Fruit fly (Drosophila melanogaster) whole organism, larva: ENCODE measurements around the gene CG14089.

ENCODE experiments used
- noc ChIP-seq: fragments of 200-800 bp; sonication (Bioruptor generic); optimal IDR thresholded peaks from 3 replicates; lab custom pipeline; 2019; ENCODE audit warnings: missing biosample characterization, mild to moderate bottlenecking, missing genetic modification characterization, moderate library complexity

CG14089 gene

DNA sequence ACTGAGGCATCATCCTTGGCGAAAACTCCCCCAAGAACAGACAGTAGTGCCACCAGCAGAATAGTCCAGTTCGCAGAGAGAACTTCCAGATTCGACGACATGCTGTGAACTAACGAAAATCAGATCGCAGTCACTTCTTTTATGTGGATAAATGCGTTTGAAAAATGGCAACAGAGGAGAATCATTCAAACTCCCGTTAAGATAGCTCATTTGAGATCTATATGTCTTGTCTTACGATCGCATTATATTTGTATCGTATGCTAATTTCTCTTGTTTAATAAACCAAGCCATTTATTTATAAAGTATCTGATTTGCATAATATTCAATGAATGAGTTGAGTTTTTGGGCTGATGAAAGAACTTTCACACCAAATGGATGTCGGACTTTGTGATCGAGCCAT lies at the start of gene CG14089:
Gene CG14089 (minus strand): TSS at position 101 of the 400 bp plus-strand sequence.
- no peak for TF ChIP-seq noc (tag; lab: Kevin White, UChicago)

DNA sequence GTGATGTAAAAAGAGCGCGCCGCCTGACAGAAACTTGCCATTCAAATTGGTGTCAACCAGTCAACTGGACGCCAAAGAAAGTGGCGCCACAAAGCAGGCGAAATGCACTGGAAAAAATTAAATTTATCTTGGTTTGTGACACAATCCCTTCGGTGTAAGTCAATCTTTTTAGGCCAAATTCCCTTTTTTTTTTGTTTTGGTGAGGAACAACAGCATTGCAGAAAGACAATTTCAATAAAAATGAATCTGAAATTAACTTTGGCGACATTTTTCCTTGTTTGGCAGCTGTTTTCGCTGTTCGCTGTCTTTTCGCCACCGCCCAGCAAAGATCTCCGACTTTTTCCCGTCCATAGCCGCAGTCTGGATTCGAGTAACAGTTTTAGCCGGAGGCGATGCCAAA lies 48.9 kb upstream of the CG14089 start:
- no peak for TF ChIP-seq noc (tag; lab: Kevin White, UChicago)

DNA sequence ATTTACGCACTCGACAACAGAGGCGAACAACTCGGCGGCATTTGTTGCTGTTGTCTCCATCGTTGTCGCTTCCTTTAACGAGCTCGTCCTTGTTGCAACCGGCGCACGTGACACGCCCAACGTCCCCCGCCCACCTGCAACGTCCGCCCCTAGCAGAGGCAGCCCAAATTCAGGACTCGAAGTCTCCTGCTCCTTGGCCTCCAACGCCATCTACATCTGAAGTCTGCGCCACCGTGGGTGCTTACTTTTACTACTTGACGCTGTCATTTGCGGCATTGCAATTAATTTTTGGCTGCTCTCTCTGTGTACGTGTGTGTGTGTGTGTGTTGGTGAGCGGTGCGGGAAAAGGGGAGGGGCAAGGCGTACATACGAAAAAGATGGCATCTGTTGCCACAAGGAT lies 47.5 kb upstream of the CG14089 start:
- no peak for TF ChIP-seq noc (tag; lab: Kevin White, UChicago)

DNA sequence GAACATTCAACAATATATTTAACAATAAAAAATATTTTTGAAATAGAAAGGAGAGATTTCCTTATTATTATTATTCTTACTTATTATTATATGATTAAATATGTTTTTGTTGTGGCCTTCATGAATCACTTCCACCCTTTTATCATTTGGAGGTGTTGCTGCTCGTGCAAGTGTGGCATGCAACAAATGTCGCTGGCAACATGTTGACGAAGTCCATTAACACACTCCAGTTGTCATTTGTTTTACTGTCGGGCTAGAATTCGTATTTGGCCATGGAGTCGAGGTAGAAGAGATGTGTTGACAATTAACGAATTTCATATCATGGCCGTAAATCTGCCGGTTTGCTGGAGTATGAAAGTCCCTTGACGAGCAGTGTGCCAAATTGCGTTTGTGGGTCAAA lies 46.6 kb upstream of the CG14089 start:
- no peak for TF ChIP-seq noc (tag; lab: Kevin White, UChicago)

DNA sequence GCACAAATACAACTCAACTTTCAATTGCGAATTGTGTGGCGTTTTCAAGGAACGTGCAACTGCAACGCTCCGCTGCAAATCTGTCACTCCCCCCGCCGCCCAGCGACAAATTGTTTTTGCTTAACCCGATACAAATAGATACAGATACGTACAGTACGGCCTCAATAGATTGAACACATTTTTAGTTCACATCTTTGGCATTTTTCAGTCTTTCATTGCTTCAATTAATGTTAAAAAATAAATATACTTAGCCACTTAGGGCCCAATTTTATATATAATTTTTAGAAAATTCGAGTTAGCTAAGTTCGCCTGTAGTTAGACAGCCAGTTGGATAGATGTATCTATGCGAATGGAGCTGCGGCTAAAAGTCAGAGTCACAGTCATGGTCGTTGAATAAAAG lies 45.4 kb upstream of the CG14089 start:
- no peak for TF ChIP-seq noc (tag; lab: Kevin White, UChicago)

DNA sequence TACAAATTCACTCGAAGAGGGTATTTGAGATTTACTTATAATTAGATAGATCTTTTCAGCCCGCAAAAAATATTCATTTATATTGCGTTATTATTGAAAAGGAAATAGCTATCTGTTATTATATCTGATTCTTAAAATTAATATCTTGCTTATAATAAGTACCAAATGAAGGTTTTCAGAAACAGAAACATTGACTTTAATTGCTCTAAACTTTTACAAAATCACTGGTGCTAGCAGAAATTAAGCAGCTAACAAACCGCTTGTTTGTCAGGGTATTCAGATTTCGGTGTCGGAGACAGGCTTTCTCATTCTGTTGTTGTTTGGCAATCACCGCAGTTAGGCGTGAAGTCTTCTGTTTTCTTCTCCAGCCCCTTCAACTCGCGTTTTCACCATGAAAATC lies 36.0 kb upstream of the CG14089 start:
- no peak for TF ChIP-seq noc (tag; lab: Kevin White, UChicago)

DNA sequence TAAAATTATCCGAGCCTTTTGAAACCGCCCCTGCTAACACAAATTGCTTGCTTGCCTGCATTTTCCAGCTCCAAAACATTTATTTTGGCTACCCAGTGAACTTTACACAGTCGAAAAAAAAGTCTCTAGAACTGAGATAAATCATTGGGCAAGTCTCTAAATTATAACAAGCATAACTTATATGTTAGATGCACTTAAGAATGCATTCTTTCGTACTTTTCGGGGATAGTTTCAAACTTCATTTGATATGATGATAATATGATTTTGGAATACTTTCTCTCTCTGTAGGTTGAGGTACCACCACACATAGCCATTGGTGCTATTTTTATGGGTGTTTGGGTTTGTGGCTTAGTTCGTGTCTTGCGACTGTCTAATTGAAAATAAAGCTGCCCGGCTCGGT lies 34.3 kb upstream of the CG14089 start:
- TF ChIP-seq noc (tag; lab: Kevin White, UChicago) = no peak

DNA sequence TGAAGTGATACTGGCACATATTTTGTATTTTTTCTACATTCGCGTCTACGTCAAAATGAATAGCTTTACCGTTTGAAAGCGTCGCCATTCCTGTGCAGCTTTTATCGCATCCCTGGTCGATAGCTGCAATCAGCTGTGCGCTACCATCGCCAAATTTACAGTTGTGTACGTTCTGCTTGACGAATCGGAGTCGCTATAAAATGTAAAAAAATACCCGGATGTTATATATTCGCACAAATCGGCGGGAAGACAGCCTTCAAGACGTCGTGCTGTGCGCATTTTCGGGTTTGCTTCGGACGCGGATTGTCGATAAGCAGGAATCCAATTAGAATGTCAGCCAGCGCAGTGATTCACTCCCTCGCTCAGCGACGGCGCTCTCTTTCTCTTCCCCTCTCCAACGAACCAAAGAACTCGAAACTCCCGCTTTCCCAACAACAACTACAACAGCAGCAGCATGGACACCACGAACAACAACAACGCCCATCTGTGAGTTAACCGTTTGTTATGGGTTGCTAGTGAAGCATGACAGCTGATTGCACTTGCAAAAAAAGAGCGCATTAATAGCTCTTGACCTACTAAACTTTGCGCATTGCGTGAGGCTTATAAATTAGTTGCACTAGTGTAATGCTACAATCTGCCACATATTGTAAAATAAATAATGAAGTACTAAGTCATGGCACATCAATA lies 14.2 kb upstream of the CG14089 start:
- TF ChIP-seq noc (tag; lab: Kevin White, UChicago) = peak; percentile 23

DNA sequence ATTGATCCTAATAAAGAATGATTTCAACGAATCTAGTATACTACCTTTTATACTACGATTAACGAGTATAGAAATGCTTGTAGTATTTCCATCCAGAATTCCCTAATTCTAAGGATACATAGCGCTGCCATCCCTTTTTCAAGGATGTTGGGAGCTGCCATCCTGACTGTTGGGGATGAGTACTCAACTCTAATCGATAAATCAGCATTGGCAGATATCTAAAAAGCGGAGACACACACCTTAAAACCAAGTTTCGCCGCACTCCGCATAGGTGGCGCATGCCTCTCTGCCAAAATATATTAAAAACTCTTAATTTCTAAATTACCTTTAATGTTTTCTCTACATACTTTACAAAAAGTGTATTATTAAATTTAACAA lies 13.6 kb upstream of the CG14089 start, which contains the start of gene fal:
Gene fal (plus strand): TSS at position 330 of the 378 bp plus-strand sequence.
- no peak for TF ChIP-seq noc (tag; lab: Kevin White, UChicago)

DNA sequence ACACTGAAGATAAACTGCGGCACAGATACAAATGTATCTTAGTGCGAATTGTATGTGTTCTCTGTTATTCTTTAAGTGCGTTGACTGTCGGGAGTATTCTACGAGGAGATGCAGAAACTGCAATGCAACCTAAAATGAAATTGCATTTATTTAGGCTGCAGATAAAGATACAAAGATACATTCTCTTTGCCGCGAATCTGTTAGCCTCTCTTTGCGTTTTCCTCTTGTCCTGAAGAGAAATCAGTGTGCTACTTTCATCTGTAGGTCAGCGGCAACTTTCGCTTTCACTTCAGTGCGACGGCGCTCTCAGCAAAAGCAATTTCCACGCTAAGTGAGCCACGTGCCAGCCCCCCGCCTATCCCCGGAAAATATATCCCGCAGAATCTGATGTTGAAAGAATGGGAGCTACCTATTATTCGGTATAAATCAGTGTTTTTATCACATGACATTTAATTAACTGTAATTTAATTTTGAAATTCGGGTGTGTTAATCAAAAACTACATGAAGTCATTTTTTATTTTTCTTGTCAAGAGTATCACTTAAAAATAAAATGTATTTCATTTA lies 12.7 kb upstream of the CG14089 start:
- no peak for TF ChIP-seq noc (tag; lab: Kevin White, UChicago)

DNA sequence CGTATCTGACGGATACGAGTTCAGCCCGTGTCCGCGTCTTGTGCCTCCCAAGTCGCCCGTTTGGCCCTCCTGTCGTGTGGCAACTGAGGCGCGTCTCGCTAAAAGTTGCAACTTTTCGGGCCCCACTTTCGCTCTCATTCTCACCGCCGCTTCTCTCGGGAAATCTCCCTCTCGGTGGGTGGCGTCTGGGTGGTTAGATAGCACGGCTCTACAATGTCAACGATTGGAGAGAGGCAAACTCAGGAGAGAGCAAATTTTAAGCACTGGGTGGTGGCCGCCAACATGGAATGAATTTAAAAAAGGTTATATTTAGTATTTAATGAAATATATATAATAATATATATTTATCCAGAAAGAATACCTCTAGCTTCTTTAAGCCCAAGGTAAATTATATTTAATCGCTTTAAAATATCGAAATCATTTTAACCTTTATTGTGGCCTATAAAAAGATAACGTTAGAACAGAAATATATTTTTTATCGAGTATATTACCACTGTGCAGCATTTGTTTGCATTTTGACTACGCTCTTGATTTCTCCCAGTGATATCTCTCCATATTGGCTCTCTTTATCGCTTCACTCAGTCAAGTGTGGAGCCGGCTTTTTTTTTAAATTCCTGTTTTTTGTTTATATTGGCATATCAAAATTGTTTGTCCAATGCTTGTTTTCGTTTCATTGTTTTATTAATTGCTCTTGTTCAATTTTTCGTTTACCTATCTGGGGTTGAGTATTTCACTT lies 12.0 kb upstream of the CG14089 start, which contains the start of gene Gbs-76A:
Gene Gbs-76A (minus strand): TSS at position 327 of the 736 bp plus-strand sequence.
- TF ChIP-seq noc (tag; lab: Kevin White, UChicago) = peak; percentile 82

DNA sequence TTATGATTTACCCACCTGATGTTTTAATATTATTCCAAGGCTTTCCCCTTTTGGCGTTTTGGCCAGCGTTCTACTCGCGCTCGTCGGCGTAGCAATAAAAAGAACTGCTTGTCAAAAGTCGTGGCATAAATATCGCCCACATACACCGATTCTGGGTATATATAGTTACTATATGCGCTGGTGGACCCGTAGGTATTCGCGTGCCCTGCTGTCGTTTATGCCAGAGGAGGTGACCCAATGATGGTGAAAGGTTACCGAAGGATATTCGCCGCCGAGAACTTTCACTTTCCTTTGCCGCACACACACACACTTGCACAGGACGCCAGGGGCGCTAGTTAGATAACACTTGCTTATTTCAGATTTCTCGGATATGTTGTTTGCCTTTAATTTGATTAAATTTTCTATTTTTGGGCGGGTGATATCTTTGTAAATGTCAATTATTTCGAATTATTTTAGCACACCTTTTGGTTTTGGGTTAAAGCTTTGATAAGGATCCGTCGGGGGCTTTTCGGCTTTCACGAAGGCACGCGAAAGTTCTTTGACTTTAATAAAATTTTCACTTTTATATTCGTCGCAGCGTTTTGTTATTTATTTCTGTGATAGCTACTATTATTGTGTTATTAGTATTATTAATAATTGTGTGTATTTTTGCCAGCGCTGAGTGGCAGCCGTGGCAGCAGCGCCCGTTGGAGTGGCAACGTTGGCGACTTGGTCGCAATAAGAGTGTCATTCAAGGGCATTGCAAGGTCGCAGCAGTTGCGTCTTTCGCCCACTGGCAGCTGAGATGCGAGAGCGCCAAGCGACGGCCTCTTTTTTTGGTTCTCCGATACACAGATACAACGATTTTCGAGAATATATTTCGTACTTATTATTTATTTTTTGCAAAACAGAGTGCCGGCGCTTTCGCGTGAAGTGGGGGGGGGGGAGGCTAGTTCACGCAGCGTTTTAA lies 11.1 kb upstream of the CG14089 start:
- no peak for TF ChIP-seq noc (tag; lab: Kevin White, UChicago)

DNA sequence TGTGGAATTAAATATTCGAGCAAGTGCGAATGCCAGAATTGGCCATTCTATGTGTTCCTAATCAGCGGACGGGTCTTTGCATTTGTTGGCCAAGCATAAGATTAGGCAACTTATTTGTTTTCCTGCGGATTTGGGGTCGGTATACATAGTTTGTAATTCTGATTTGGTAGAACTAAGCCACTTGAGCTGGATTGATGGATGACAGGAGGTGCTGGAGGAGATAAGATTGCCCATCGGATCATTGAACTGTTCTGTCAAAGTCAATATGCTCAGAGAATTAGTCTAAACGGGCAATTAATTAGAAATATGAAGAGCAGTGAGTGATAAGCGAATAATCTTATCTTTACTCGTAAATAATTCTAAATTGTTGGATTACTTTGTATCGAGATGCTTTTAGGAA lies 8.8 kb upstream of the CG14089 start:
- peak; percentile 19 for TF ChIP-seq noc (tag; lab: Kevin White, UChicago)

DNA sequence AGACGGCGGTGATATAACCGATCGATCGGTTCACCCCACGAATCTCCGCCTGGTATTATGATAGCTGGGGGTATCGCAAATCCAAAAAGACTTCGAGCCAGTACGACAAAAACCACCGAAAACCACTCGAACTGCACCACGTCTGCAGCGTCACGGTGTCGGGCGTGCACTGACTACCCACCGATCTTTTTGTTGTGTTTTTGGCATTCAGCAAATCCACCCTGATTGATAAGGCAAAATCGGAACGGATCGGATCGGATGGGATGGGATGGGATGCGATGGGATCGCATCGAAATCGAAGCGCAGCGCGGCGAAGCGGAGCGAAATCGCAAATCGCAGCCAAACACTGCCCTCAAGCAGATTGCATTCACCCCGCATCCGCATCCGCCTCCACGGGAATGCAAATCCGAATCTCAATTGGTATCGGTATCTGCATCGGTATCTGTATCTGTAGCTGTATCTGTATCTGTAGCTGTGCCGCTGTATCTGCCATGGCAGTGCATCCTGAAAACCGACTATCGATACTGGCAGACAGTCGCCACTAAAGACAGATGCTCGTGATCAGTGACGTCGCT lies 7.9 kb upstream of the CG14089 start:
- no peak for TF ChIP-seq noc (tag; lab: Kevin White, UChicago)

DNA sequence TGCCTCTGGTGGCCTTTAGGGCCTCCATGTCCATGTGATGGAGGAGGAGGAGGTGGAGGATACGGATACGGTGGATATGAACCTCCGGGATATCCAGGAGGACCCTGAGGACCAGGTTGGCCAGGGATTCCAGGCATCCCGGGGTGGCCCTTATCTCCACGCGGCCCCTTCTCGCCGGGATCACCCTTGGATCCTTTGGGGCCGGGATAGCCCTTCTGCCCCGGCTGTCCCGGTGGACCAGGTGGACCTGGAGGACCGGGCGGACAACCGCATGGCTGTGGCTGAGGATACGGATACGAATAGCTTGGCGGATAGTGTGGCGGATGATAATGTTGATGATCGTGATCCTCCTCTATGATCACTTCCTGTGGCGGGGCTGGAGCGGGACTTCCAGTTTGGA lies 317 bp downstream of the CG14089 start:
- no peak for TF ChIP-seq noc (tag; lab: Kevin White, UChicago)
